Worm (Caenorhabditis elegans) whole organism, L3 larva: ENCODE measurements around the gene sec-6.
"Not testable (repeated sequence)": the region's sequence is repeated elsewhere in the genome, so short reads cannot be mapped to it uniquely, and the experiment has no call there.

Experiments
- ceh-82 ChIP-seq: fragments of 150-350 bp; optimal IDR thresholded peaks from 2 replicates; lab custom pipeline; 2014; ENCODE audit warnings: missing biosample characterization, missing genetic modification characterization
- ceh-9 ChIP-seq: sonication (generic microtip); optimal IDR thresholded peaks from 2 replicates; lab custom pipeline; 2018; ENCODE audit warnings: missing biosample characterization, missing genetic modification characterization
- elt-3 ChIP-seq, 3 experiments: fragments of 150-350 bp in 1 of 3; sonication (generic microtip) in 2 of 3; optimal IDR thresholded peaks; 2 replicates in 2 of 3; 4 replicates in 1 of 3; lab custom pipeline; 2014 to 2017; ENCODE audit warnings: missing biosample characterization in 3 of 3, missing genetic modification characterization in 3 of 3
- fkh-10 ChIP-seq: sonication (generic microtip); optimal IDR thresholded peaks from 2 replicates; lab custom pipeline; 2017; ENCODE audit warnings: missing biosample characterization, missing genetic modification reagents, missing genetic modification characterization
- fos-1 ChIP-seq: fragments of 150-350 bp; optimal IDR thresholded peaks from 2 replicates; lab custom pipeline; 2014; ENCODE audit warnings: missing biosample characterization, missing genetic modification characterization
- lin-39 ChIP-seq: fragments of 150-350 bp; optimal IDR thresholded peaks from 2 replicates; lab custom pipeline; 2018; ENCODE audit warnings: missing biosample characterization, missing genetic modification reagents, missing genetic modification characterization
- nhr-12 ChIP-seq: fragments of 150-350 bp; optimal IDR thresholded peaks from 2 replicates; lab custom pipeline; 2014; ENCODE audit warnings: missing biosample characterization, missing genetic modification characterization
- skn-1 ChIP-seq: fragments of 150-350 bp; optimal IDR thresholded peaks from 2 replicates; lab custom pipeline; 2014; ENCODE audit warnings: missing biosample characterization, missing genetic modification characterization
- zag-1 ChIP-seq: fragments of 150-350 bp; optimal IDR thresholded peaks from 2 replicates; lab custom pipeline; 2014; ENCODE audit warnings: missing biosample characterization, missing genetic modification characterization

DNA sequence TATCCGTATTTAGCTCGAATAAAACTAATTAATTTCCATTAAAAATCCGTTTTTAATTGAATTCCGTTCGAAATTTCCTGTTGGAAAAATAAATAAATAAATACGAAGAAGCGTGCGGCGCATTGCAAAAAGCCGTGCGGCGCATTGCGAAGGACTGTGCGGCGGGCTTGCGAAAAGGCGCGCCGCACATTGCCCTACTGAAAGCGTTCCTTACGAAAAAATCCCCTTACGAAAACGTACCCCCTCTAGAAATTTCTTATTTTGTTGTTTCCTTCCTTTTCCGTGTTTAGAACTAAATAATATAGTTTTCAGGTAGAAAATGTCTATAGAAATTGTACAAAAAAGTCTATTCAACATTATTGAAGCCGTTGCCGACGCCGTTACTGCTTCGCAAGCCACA lies 9.0 kb upstream of the sec-6 start, which contains the start of gene F09E5.8:
- TF ChIP-seq nhr-12 (tag; lab: Kevin White, UChicago); fkh-10; fos-1 (tag; lab: Kevin White, UChicago); skn-1 (tag; lab: Kevin White, UChicago); lin-39 (tag; lab: Kevin White, UChicago); ceh-82; elt-3 (tag; optimal IDR thresholded peaks at IDR 0.05; lab: Kevin White, UChicago); ceh-9 (tag; lab: Kevin White, UChicago); zag-1 (tag; lab: Kevin White, UChicago): not testable (repeated sequence)
